Worm (Caenorhabditis elegans): ENCODE data around the gene C55C3.1.

- TF ChIP-seq ama-1 (optimal IDR thresholded peaks at IDR 0.05) (no peak), tbx-11 (GFP tag; IDR thresholded peaks at IDR 0.05) (no peak), flt-1 (GFP tag; IDR thresholded peaks at IDR 0.05) (no peak), hmbx-1 (tag; optimal IDR thresholded peaks at IDR 0.05) (no peak), B0310.2 (tag; optimal IDR thresholded peaks at IDR 0.05) (no peak), F13C5.2 (tag; optimal IDR thresholded peaks at IDR 0.05) (no peak), ceh-13 (GFP tag; optimal IDR thresholded peaks at IDR 0.05) (no peak), ceh-36 (tag; optimal IDR thresholded peaks at IDR 0.05) (no peak), tra-4 (tag; optimal IDR thresholded peaks at IDR 0.05) (no peak), hnd-1 (tag; optimal IDR thresholded peaks at IDR 0.05) (no peak), aly-1 (tag; optimal IDR thresholded peaks at IDR 0.05) (no peak)
These were observed 5.0 kb upstream of the C55C3.1 start for ce11 chrIV:5703917-5704316.
